Fruit fly (Drosophila melanogaster): ENCODE results near the gene CG2017.

CG2017 gene

dm6 chr3R:5824456-5824855 is 37.7 kb downstream of the CG2017 start, which contains the start of the genes Sec20 and dgrn (continued):
- TF ChIP-seq CG8478 (optimal IDR thresholded peaks at IDR 0.05) (no peak), CG2889 (GFP tag; IDR thresholded peaks at IDR 0.05) (no peak), odd (GFP tag; optimal IDR thresholded peaks at IDR 0.05) (no peak), jing (GFP tag; optimal IDR thresholded peaks at IDR 0.05) (no peak), trh (GFP tag; optimal IDR thresholded peaks at IDR 0.05) (no peak), sob (GFP tag; IDR thresholded peaks at IDR 0.05) (peak; percentile 74), ase (GFP tag; IDR thresholded peaks at IDR 0.05) (no peak; the same call in 2 of the 3 replicates), Hr51 (GFP tag; optimal IDR thresholded peaks at IDR 0.05) (peak; percentile 40 to 55), CG10543 (GFP tag; optimal IDR thresholded peaks at IDR 0.05) (peak; percentile 53), TFAM (GFP tag; optimal IDR thresholded peaks at IDR 0.05) (no peak), Ada2b (GFP tag; IDR thresholded peaks at IDR 0.05) (peak; percentile 33; the same call in 1 of the 2 replicates), Xbp1 (GFP tag; optimal IDR thresholded peaks at IDR 0.05) (peak; percentile 82), CG15514 (GFP tag; optimal IDR thresholded peaks at IDR 0.05) (peak; percentile 64), CG17186 (GFP tag; optimal IDR thresholded peaks at IDR 0.05) (peak; percentile 28), insv (GFP tag; optimal IDR thresholded peaks at IDR 0.05) (peak in 1 of 2 experiments; percentile 44), al (GFP tag; IDR thresholded peaks at IDR 0.05) (peak; percentile 47; the same call in 1 of the 2 replicates), Scr (GFP tag; IDR thresholded peaks at IDR 0.05; ENCODE audit: partially characterized antibody) (peak; percentile 97), her (GFP tag; optimal IDR thresholded peaks at IDR 0.05) (no peak), vnd (GFP tag; IDR thresholded peaks at IDR 0.05; ENCODE audit: partially characterized antibody) (peak; percentile 94), CG2202 (tag; optimal IDR thresholded peaks at IDR 0.05) (peak; percentile 37), CG3847 (GFP tag; IDR thresholded peaks at IDR 0.05) (peak; percentile 77), CG30403 (GFP tag; optimal IDR thresholded peaks at IDR 0.05) (peak; percentile 84), pzg (GFP tag; optimal IDR thresholded peaks at IDR 0.05) (peak; percentile 77), CG13123 (GFP tag; optimal IDR thresholded peaks at IDR 0.05) (peak; percentile 48), Meics (GFP tag; optimal IDR thresholded peaks at IDR 0.05) (peak; percentile 46), CG10321 (GFP tag; IDR thresholded peaks at IDR 0.05) (no peak), CG7987 (GFP tag; optimal IDR thresholded peaks at IDR 0.05) (no peak), CG11247 (GFP tag; IDR thresholded peaks at IDR 0.05) (peak; percentile 74), bbx (GFP tag; IDR thresholded peaks at IDR 0.05; ENCODE audit: partially characterized antibody) (peak; percentile 94), Nf-YC (tag; optimal IDR thresholded peaks at IDR 0.05) (peak; percentile 66), Neu2 (GFP tag; optimal IDR thresholded peaks at IDR 0.05; ENCODE audit: borderline replicate concordance) (no peak), nerfin-1 (tag; optimal IDR thresholded peaks at IDR 0.05) (peak; percentile 60), dmrt99B (tag; optimal IDR thresholded peaks at IDR 0.05) (no peak), CG14050 (GFP tag; IDR thresholded peaks at IDR 0.05) (peak; percentile 38; the same call in 1 of the 3 replicates), Antp (GFP tag; optimal IDR thresholded peaks at IDR 0.05) (no peak), Nf-YB (GFP tag; optimal IDR thresholded peaks at IDR 0.05) (no peak), Fer1 (GFP tag; optimal IDR thresholded peaks at IDR 0.05) (peak; percentile 59), CG12219 (GFP tag; optimal IDR thresholded peaks at IDR 0.05) (no peak), org-1 (GFP tag; optimal IDR thresholded peaks at IDR 0.05) (no peak), cas (GFP tag; IDR thresholded peaks at IDR 0.05) (no peak), CG33213 (GFP tag; optimal IDR thresholded peaks at IDR 0.05) (peak; percentile 20), pho (GFP tag; optimal IDR thresholded peaks at IDR 0.05) (peak; percentile 29), Atf3 (GFP tag; optimal IDR thresholded peaks at IDR 0.05) (peak; percentile 2), CG7963 (GFP tag; IDR thresholded peaks at IDR 0.05; ENCODE audit: partially characterized antibody) (peak; percentile 84), tin (GFP tag; optimal IDR thresholded peaks at IDR 0.05) (peak; percentile 65), BEAF-32 (GFP tag; optimal IDR thresholded peaks at IDR 0.05) (peak; percentile 96), nmo (GFP tag; optimal IDR thresholded peaks at IDR 0.05) (peak; percentile 83), ac (GFP tag; optimal IDR thresholded peaks at IDR 0.05) (no peak), Trl (optimal IDR thresholded peaks at IDR 0.05) (no peak), Trl (GFP tag; optimal IDR thresholded peaks at IDR 0.05) (peak; percentile 14), dimm (GFP tag; IDR thresholded peaks at IDR 0.05) (no peak)
